Fruit fly (Drosophila melanogaster) whole organism, embryonic: ENCODE data around the gene CG6287.

Experiments used
- Antp ChIP-seq: fragments of 200-800 bp; sonication (Bioruptor generic); optimal IDR thresholded peaks from 3 replicates; lab custom pipeline; 2016; ENCODE audit warnings: missing biosample characterization, missing genetic modification characterization
- Atf3 ChIP-seq: fragments of 200-800 bp; sonication (Bioruptor generic); optimal IDR thresholded peaks from 3 replicates; lab custom pipeline; 2016; ENCODE audit warnings: missing biosample characterization, missing genetic modification characterization
- CG12942 ChIP-seq: fragments of 200-800 bp; sonication (Bioruptor generic); optimal IDR thresholded peaks from 3 replicates; lab custom pipeline; 2016; ENCODE audit warnings: missing biosample characterization, missing genetic modification characterization
- CG13894 ChIP-seq: fragments of 200-800 bp; sonication (Bioruptor generic); optimal IDR thresholded peaks from 3 replicates; lab custom pipeline; 2018; ENCODE audit warnings: missing biosample characterization, mild to moderate bottlenecking, missing genetic modification characterization, moderate library complexity
- CG14667 ChIP-seq: fragments of 200-800 bp; sonication (Bioruptor generic); IDR thresholded peaks from 2 replicates; pipeline ENCODE4 v1.3.6; 2022; ENCODE audit warnings: missing biosample characterization, missing genetic modification characterization
- CG16813 ChIP-seq: fragments of 200-800 bp; sonication (Bioruptor generic); IDR thresholded peaks from 3 replicates; pipeline ENCODE4 v1.3.6; 2022; ENCODE audit warnings: missing biosample characterization, missing genetic modification characterization; ENCODE audit not compliant: partially characterized antibody
- CG17186 ChIP-seq: fragments of 200-800 bp; sonication (Bioruptor generic); optimal IDR thresholded peaks from 3 replicates; lab custom pipeline; 2017; ENCODE audit warnings: missing biosample characterization, missing genetic modification reagents, missing genetic modification characterization
- CG17802 ChIP-seq: fragments of 200-800 bp; sonication (Bioruptor generic); optimal IDR thresholded peaks from 2 replicates; lab custom pipeline; 2018; ENCODE audit warnings: missing biosample characterization, mild to moderate bottlenecking, missing genetic modification characterization, moderate library complexity
- CG2129 ChIP-seq: fragments of 200-800 bp; sonication (Bioruptor generic); IDR thresholded peaks from 2 replicates; pipeline ENCODE4 v1.3.6; 2022; ENCODE audit warnings: missing biosample characterization, missing genetic modification characterization; ENCODE audit not compliant: partially characterized antibody
- CG2875 ChIP-seq: fragments of 200-800 bp; sonication (Bioruptor generic); optimal IDR thresholded peaks from 2 replicates; lab custom pipeline; 2017; ENCODE audit warnings: missing biosample characterization, mild to moderate bottlenecking, missing genetic modification characterization, missing genetic modification reagents
- CG31224 ChIP-seq: fragments of 200-800 bp; sonication (Bioruptor generic); IDR thresholded peaks from 2 replicates; pipeline ENCODE4 v1.3.6; 2022; ENCODE audit warnings: missing biosample characterization, missing genetic modification characterization
- CG32532 ChIP-seq: fragments of 200-800 bp; sonication (Bioruptor generic); IDR thresholded peaks from 2 replicates; pipeline ENCODE4 v1.3.6; 2022; ENCODE audit warnings: missing biosample characterization, missing genetic modification characterization
- CG3847 ChIP-seq: fragments of 200-800 bp; sonication (Bioruptor generic); IDR thresholded peaks from 2 replicates; pipeline ENCODE4 v1.3.6; 2022; ENCODE audit warnings: missing biosample characterization, missing genetic modification characterization
- CG4328 ChIP-seq: fragments of 200-800 bp; sonication (Bioruptor generic); optimal IDR thresholded peaks from 3 replicates; lab custom pipeline; 2017; ENCODE audit warnings: missing biosample characterization, missing genetic modification reagents, missing genetic modification characterization
- CG43689 ChIP-seq: fragments of 200-800 bp; sonication (Bioruptor generic); IDR thresholded peaks from 2 replicates; pipeline ENCODE4 v1.3.6; 2022; ENCODE audit warnings: missing biosample characterization, missing genetic modification characterization
- CG4424 ChIP-seq: fragments of 200-800 bp; sonication (Bioruptor generic); optimal IDR thresholded peaks from 3 replicates; lab custom pipeline; 2016; ENCODE audit warnings: missing biosample characterization, missing genetic modification characterization
- CG4707 ChIP-seq: fragments of 200-800 bp; sonication (Bioruptor generic); optimal IDR thresholded peaks from 2 replicates; lab custom pipeline; 2018; ENCODE audit warnings: missing biosample characterization, mild to moderate bottlenecking, missing genetic modification characterization, moderate library complexity
- CG4854 ChIP-seq: fragments of 200-800 bp; sonication (Bioruptor generic); optimal IDR thresholded peaks from 2 replicates; lab custom pipeline; 2016; ENCODE audit warnings: missing biosample characterization, missing genetic modification characterization, inconsistent platforms
- CG5245 ChIP-seq: fragments of 200-800 bp; sonication (Bioruptor generic); optimal IDR thresholded peaks from 3 replicates; lab custom pipeline; 2016; ENCODE audit warnings: missing biosample characterization, missing genetic modification characterization
- CG7271 ChIP-seq: fragments of 200-800 bp; sonication (Bioruptor generic); optimal IDR thresholded peaks from 2 replicates; lab custom pipeline; 2018; ENCODE audit warnings: missing biosample characterization, mild to moderate bottlenecking, missing genetic modification characterization, moderate library complexity
- CG7357 ChIP-seq: fragments of 200-800 bp; sonication (Bioruptor generic); IDR thresholded peaks from 3 replicates; pipeline ENCODE4 v1.3.6; 2022; ENCODE audit warnings: missing biosample characterization, missing genetic modification characterization
- CG7963 ChIP-seq: fragments of 200-800 bp; sonication (Bioruptor generic); IDR thresholded peaks from 3 replicates; pipeline ENCODE4 v1.3.6; 2022; ENCODE audit warnings: missing biosample characterization, missing genetic modification characterization; ENCODE audit not compliant: partially characterized antibody
- CG8388 ChIP-seq: fragments of 200-800 bp; sonication (Bioruptor generic); optimal IDR thresholded peaks from 2 replicates; lab custom pipeline; 2019; ENCODE audit warnings: missing biosample characterization, mild to moderate bottlenecking, missing genetic modification characterization, moderate library complexity
- Chrac-16 ChIP-seq: fragments of 200-800 bp; sonication (Bioruptor generic); optimal IDR thresholded peaks from 3 replicates; lab custom pipeline; 2016; ENCODE audit warnings: missing biosample characterization, missing genetic modification characterization
- CoRest ChIP-seq: fragments of 200-800 bp; sonication (Bioruptor generic); optimal IDR thresholded peaks from 3 replicates; lab custom pipeline; 2018; ENCODE audit warnings: missing biosample characterization, mild to moderate bottlenecking, missing genetic modification characterization, moderate library complexity
- D19B ChIP-seq: fragments of 200-800 bp; sonication (Bioruptor generic); optimal IDR thresholded peaks from 2 replicates; lab custom pipeline; 2017; ENCODE audit warnings: missing biosample characterization, mild to moderate bottlenecking, missing genetic modification characterization
- Dek ChIP-seq: fragments of 200-800 bp; sonication (Bioruptor generic); optimal IDR thresholded peaks from 3 replicates; lab custom pipeline; 2019; ENCODE audit warnings: missing biosample characterization, mild to moderate bottlenecking, missing genetic modification characterization, moderate library complexity
- Dip3 ChIP-seq: fragments of 200-800 bp; sonication (Bioruptor generic); optimal IDR thresholded peaks from 3 replicates; lab custom pipeline; 2016; ENCODE audit warnings: missing biosample characterization, missing genetic modification characterization
- Fer2 ChIP-seq: fragments of 200-800 bp; sonication (Bioruptor generic); optimal IDR thresholded peaks from 2 replicates; lab custom pipeline; 2018; ENCODE audit warnings: missing biosample characterization, mild to moderate bottlenecking, missing genetic modification characterization, moderate library complexity
- Mes4 ChIP-seq: fragments of 200-800 bp; sonication (Bioruptor generic); optimal IDR thresholded peaks from 2 replicates; lab custom pipeline; 2016; ENCODE audit warnings: missing biosample characterization, missing genetic modification characterization
- Nf-YC ChIP-seq: fragments of 200-800 bp; optimal IDR thresholded peaks from 3 replicates; lab custom pipeline; 2019; ENCODE audit warnings: missing biosample characterization, mild to moderate bottlenecking, missing genetic modification characterization, moderate library complexity
- Opbp ChIP-seq: fragments of 200-800 bp; sonication (Bioruptor generic); IDR thresholded peaks from 3 replicates; pipeline ENCODE4 v1.3.6; 2022; ENCODE audit warnings: missing biosample characterization, missing genetic modification characterization; ENCODE audit not compliant: partially characterized antibody
- Six4 ChIP-seq: fragments of 200-800 bp; sonication (Bioruptor generic); optimal IDR thresholded peaks from 2 replicates; lab custom pipeline; 2016; ENCODE audit warnings: missing biosample characterization, missing genetic modification characterization
- ci ChIP-seq: fragments of 200-800 bp; sonication (Bioruptor generic); IDR thresholded peaks from 3 replicates; pipeline ENCODE4 v1.3.6; 2022; ENCODE audit warnings: missing biosample characterization, missing genetic modification characterization
- corto ChIP-seq: fragments of 200-800 bp; sonication (Bioruptor generic); optimal IDR thresholded peaks from 2 replicates; lab custom pipeline; 2016; ENCODE audit warnings: missing biosample characterization, mild to moderate bottlenecking, missing genetic modification characterization, moderate library complexity
- esg ChIP-seq: fragments of 200-800 bp; sonication (Bioruptor generic); conservative IDR thresholded peaks from 2 replicates; pipeline ENCODE4 v1.3.6; 2022; ENCODE audit warnings: missing biosample characterization, missing genetic modification characterization
- ewg ChIP-seq: fragments of 200-800 bp; sonication (Bioruptor generic); optimal IDR thresholded peaks from 3 replicates; lab custom pipeline; 2017; ENCODE audit warnings: mild to moderate bottlenecking, missing biosample characterization, missing genetic modification reagents, missing genetic modification characterization
- grn ChIP-seq: fragments of 200-800 bp; sonication (Bioruptor generic); optimal IDR thresholded peaks from 3 replicates; lab custom pipeline; 2017; ENCODE audit warnings: missing biosample characterization, missing genetic modification characterization
- ind ChIP-seq: fragments of 200-800 bp; sonication (Bioruptor generic); optimal IDR thresholded peaks from 3 replicates; lab custom pipeline; 2016; ENCODE audit warnings: missing biosample characterization, missing genetic modification characterization
- lilli ChIP-seq: fragments of 200-800 bp; sonication (Bioruptor generic); optimal IDR thresholded peaks from 3 replicates; lab custom pipeline; 2016; ENCODE audit warnings: missing biosample characterization, missing genetic modification characterization
- mam ChIP-seq: fragments of 200-800 bp; sonication (Bioruptor generic); optimal IDR thresholded peaks from 3 replicates; lab custom pipeline; 2016; ENCODE audit warnings: missing biosample characterization, missing genetic modification characterization
- mld ChIP-seq: fragments of 200-800 bp; sonication (Bioruptor generic); IDR thresholded peaks from 3 replicates; pipeline ENCODE4 v1.3.6; 2022; ENCODE audit warnings: missing biosample characterization, missing genetic modification characterization; ENCODE audit not compliant: partially characterized antibody
- phol ChIP-seq: fragments of 200-800 bp; sonication (Bioruptor generic); optimal IDR thresholded peaks from 3 replicates; lab custom pipeline; 2018; ENCODE audit warnings: missing biosample characterization, mild to moderate bottlenecking, missing genetic modification characterization, moderate library complexity
- pros ChIP-seq: fragments of 200-800 bp; sonication (Bioruptor generic); optimal IDR thresholded peaks from 3 replicates; lab custom pipeline; 2019; ENCODE audit warnings: missing biosample characterization, mild to moderate bottlenecking, missing genetic modification characterization, moderate library complexity
- psq ChIP-seq: fragments of 200-800 bp; sonication (Bioruptor generic); optimal IDR thresholded peaks from 2 replicates; lab custom pipeline; 2017; ENCODE audit warnings: missing biosample characterization, missing genetic modification characterization
- pum ChIP-seq: fragments of 200-800 bp; sonication (Bioruptor generic); optimal IDR thresholded peaks from 2 replicates; lab custom pipeline; 2016; ENCODE audit warnings: missing biosample characterization, missing genetic modification characterization
- run ChIP-seq: fragments of 200-800 bp; sonication (Bioruptor generic); optimal IDR thresholded peaks from 3 replicates; lab custom pipeline; 2018; ENCODE audit warnings: missing biosample characterization, mild to moderate bottlenecking, missing genetic modification characterization
- sens ChIP-seq: fragments of 200-800 bp; sonication (Bioruptor generic); peaks from one replicate; lab custom pipeline; 2016; ENCODE audit warnings: missing biosample characterization, missing genetic modification characterization
- sob ChIP-seq: fragments of 200-800 bp; sonication (Bioruptor generic); IDR thresholded peaks from 2 replicates; pipeline ENCODE4 v1.3.6; 2022; ENCODE audit warnings: missing biosample characterization, missing genetic modification characterization
- tll ChIP-seq, 2 experiments: fragments of 200-800 bp in 1 of 2; fragments of >200 bp in 1 of 2; sonication (Bioruptor generic) in 1 of 2; optimal IDR thresholded peaks; 2 replicates each; lab custom pipeline; 2017 to 2019; ENCODE audit warnings: missing biosample characterization in 2 of 2, missing genetic modification characterization in 2 of 2, mild to moderate bottlenecking in 1 of 2, moderate library complexity in 1 of 2

Gene CG6287

DNA sequence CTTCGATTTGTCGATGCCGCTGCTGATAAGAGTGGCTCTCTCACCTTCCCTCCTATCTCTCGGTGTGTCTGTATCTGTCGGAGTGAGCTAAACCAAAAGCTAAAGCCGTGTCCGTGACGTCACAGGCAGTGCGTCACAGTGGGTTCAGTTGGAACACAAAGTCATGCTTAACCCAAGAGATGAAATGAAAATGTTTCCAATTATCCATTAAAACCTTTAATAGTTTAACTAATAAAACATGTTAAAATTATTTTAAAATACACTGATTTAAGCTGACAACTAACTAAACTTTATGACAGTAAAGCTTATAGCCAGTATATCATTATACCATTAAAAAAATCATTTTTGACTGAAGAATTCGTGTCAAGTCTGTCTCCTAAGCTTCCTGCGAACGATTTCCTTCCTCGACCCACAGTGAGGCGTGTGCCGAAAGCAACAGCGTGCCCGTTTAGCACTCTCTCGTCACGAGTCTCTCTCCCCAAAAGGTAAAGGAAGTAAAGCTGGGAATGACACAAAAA, 42.5 kb downstream of the CG6287 start, which contains the start of gene Idua (continued):
- TF ChIP-seq CG12942 (peak; percentile 38), pros (GFP tag; lab: Kevin White, UChicago) (peak; percentile 6), Fer2 (tag; lab: Kevin White, UChicago) (peak; percentile 40), CG16813 (GFP tag; lab: Robert Waterston, UW) (no peak), ind (GFP tag; lab: Kevin White, UChicago) (peak; percentile 61), ci (GFP tag; lab: Robert Waterston, UW) (peak; percentile 61; the same call in 1 of the 3 replicates), CG2875 (GFP tag; lab: Kevin White, UChicago) (peak; percentile 50), mld (GFP tag; lab: Robert Waterston, UW) (no peak), mam (GFP tag; lab: Kevin White, UChicago) (peak; percentile 38), CG31224 (GFP tag; lab: Robert Waterston, UW) (0 out of 2 replicates have a peak, but pooled peaks have one; percentile 30), tll (GFP tag; optimal IDR thresholded peaks at IDR 0.05; lab: Kevin White, UChicago) (no peak), CG4854 (GFP tag; lab: Kevin White, UChicago) (peak; percentile 7), Atf3 (GFP tag; lab: Kevin White, UChicago) (peak; percentile 36), CG17802 (tag; lab: Kevin White, UChicago) (no peak), run (tag; lab: Kevin White, UChicago) (peak; percentile 29), CG14667 (peak; percentile 53), Mes4 (no peak), ewg (GFP tag; lab: Kevin White, UChicago) (peak; percentile 39), Antp (GFP tag; lab: Kevin White, UChicago) (no peak), esg (peak; percentile 56), CG2129 (GFP tag; lab: Robert Waterston, UW) (no peak), lilli (GFP tag; lab: Kevin White, UChicago) (peak; percentile 69), CG4328 (peak; percentile 41), CG4707 (peak; percentile 57), Dip3 (peak; percentile 57), CG5245 (peak; percentile 51), D19B (peak; percentile 33), CG43689 (GFP tag; lab: Robert Waterston, UW) (no peak), CG17186 (GFP tag; lab: Kevin White, UChicago) (no peak), Dek (tag; lab: Kevin White, UChicago) (peak; percentile 63), Opbp (GFP tag; lab: Robert Waterston, UW) (no peak), CG32532 (GFP tag; lab: Robert Waterston, UW) (peak; percentile 79), CG7357 (GFP tag; lab: Robert Waterston, UW) (peak; percentile 60; the same call in 1 of the 3 replicates), CoRest (tag; lab: Kevin White, UChicago) (peak; percentile 81), CG8388 (GFP tag; lab: Kevin White, UChicago) (no peak), Nf-YC (tag; lab: Kevin White, UChicago) (no peak), CG13894 (tag; lab: Kevin White, UChicago) (peak; percentile 22), pum (GFP tag; lab: Kevin White, UChicago) (no peak), phol (tag; lab: Kevin White, UChicago) (peak; percentile 72), corto (GFP tag; lab: Kevin White, UChicago) (peak; percentile 14), Chrac-16 (GFP tag; lab: Kevin White, UChicago) (peak; percentile 39), psq (peak; percentile 37), CG4424 (GFP tag; lab: Kevin White, UChicago) (peak; percentile 68), sob (peak; percentile 34; the same call in 1 of the 2 replicates), CG7963 (no peak), Six4 (GFP tag; lab: Kevin White, UChicago) (peak; percentile 57), sens (GFP tag; lab: Kevin White, UChicago) (peak; percentile 90), CG3847 (GFP tag; lab: Robert Waterston, UW) (peak; percentile 53), grn (GFP tag; lab: Kevin White, UChicago) (peak; percentile 38), CG7271 (tag; lab: Kevin White, UChicago) (no peak)
